Worm (Caenorhabditis elegans): ENCODE measurements around the gene hsp-3.

ce11 chrX:6081793-6082192 lies 10.1 kb downstream of the hsp-3 start:
- no peak for TF ChIP-seq flt-1 (GFP tag; IDR thresholded peaks at IDR 0.05)
- TF ChIP-seq ref-1 (GFP tag; conservative IDR thresholded peaks at IDR 0.05) = no peak
- TF ChIP-seq ztf-23 (GFP tag; IDR thresholded peaks at IDR 0.05) = no peak
- no peak for TF ChIP-seq med-1 (GFP tag; optimal IDR thresholded peaks at IDR 0.05; ENCODE audit: insufficient read depth)
- no peak for TF ChIP-seq T22C8.4 (GFP tag; IDR thresholded peaks at IDR 0.05)
- no peak for TF ChIP-seq cog-1 (tag; optimal IDR thresholded peaks at IDR 0.05)
- no peak for TF ChIP-seq ztf-29 (GFP tag; IDR thresholded peaks at IDR 0.05)

All from whole organism, midembryonic.